Worm (Caenorhabditis elegans) whole organism, late embryonic: Measurements from ENCODE around the gene snt-1.

Experiments used
- ceh-18 ChIP-seq: sonication (generic microtip); optimal IDR thresholded peaks from 2 replicates; lab custom pipeline; 2016; ENCODE audit warnings: missing genetic modification characterization, missing compliant biosample characterization
- ceh-24 ChIP-seq: sonication (generic microtip); optimal IDR thresholded peaks from 2 replicates; lab custom pipeline; 2016; ENCODE audit warnings: mild to moderate bottlenecking, missing genetic modification characterization, missing compliant biosample characterization
- lin-11 ChIP-seq: fragments of 200-800 bp; sonication (Bioruptor generic); optimal IDR thresholded peaks from 2 replicates; lab custom pipeline; 2018; ENCODE audit warnings: mild to moderate bottlenecking, missing genetic modification characterization, missing compliant biosample characterization
- pha-4 ChIP-seq: fragments of 150-350 bp; optimal IDR thresholded peaks from 2 replicates; lab custom pipeline; 2018; ENCODE audit warnings: missing biosample characterization, missing genetic modification reagents, missing genetic modification characterization

ce11 chrII:6812514-6812913 is 1.8 kb downstream of the snt-1 start:
- no peak for TF ChIP-seq ceh-24 (tag; lab: Kevin White, UChicago)
- no peak for TF ChIP-seq ceh-18 (tag; lab: Kevin White, UChicago)
- TF ChIP-seq lin-11 (tag; lab: Kevin White, UChicago): no peak
- TF ChIP-seq pha-4 (tag; lab: Kevin White, UChicago): no peak
